Fruit fly (Drosophila melanogaster) whole organism, prepupa: ENCODE results near the gene CG4218.

Experiments
- Blimp-1 ChIP-seq: fragments of 200-800 bp; sonication (Bioruptor generic); optimal IDR thresholded peaks from 3 replicates; lab custom pipeline; 2017; ENCODE audit warnings: missing biosample characterization, missing genetic modification characterization, mild to moderate bottlenecking, moderate library complexity, missing genetic modification reagents
- CG10631 ChIP-seq: fragments of 200-800 bp; sonication (Bioruptor generic); optimal IDR thresholded peaks from 2 replicates; lab custom pipeline; 2016; ENCODE audit warnings: missing biosample characterization, missing genetic modification characterization
- CG10669 ChIP-seq: fragments of 200-800 bp; sonication (Bioruptor generic); optimal IDR thresholded peaks from 3 replicates; lab custom pipeline; 2018; ENCODE audit warnings: missing biosample characterization, mild to moderate bottlenecking, missing genetic modification characterization, moderate library complexity
- CG11294 ChIP-seq: fragments of 200-800 bp; sonication (Bioruptor generic); IDR thresholded peaks from 2 replicates; pipeline ENCODE4 v1.3.6; 2022; ENCODE audit warnings: missing biosample characterization, missing genetic modification characterization
- CG11762 ChIP-seq: fragments of 200-800 bp; sonication (Bioruptor generic); optimal IDR thresholded peaks from 3 replicates; lab custom pipeline; 2016; ENCODE audit warnings: missing biosample characterization, missing genetic modification characterization; ENCODE audit not compliant: insufficient read depth
- CG11902 ChIP-seq: fragments of 200-800 bp; sonication (Bioruptor generic); optimal IDR thresholded peaks from 3 replicates; lab custom pipeline; 2016; ENCODE audit warnings: missing biosample characterization, missing genetic modification characterization
- CG1621 ChIP-seq: fragments of 200-800 bp; sonication (Bioruptor generic); optimal IDR thresholded peaks from 3 replicates; lab custom pipeline; 2018; ENCODE audit warnings: missing biosample characterization, mild to moderate bottlenecking, missing genetic modification characterization
- CG16779 ChIP-seq: fragments of 200-800 bp; sonication (Bioruptor generic); optimal IDR thresholded peaks from 3 replicates; lab custom pipeline; 2017; ENCODE audit warnings: missing biosample characterization, mild to moderate bottlenecking, missing genetic modification characterization
- CG31627 ChIP-seq: fragments of 200-800 bp; sonication (Bioruptor generic); optimal IDR thresholded peaks from 3 replicates; lab custom pipeline; 2016; ENCODE audit warnings: missing biosample characterization, missing genetic modification characterization
- CG34406 ChIP-seq: fragments of 200-800 bp; sonication (Bioruptor generic); optimal IDR thresholded peaks from 3 replicates; lab custom pipeline; 2016; ENCODE audit warnings: missing biosample characterization, missing genetic modification characterization
- CG3919 ChIP-seq: fragments of 200-800 bp; sonication (Bioruptor generic); optimal IDR thresholded peaks from 3 replicates; lab custom pipeline; 2016; ENCODE audit warnings: missing biosample characterization, missing genetic modification characterization
- CG4318 ChIP-seq: fragments of 200-800 bp; sonication (Bioruptor generic); optimal IDR thresholded peaks from 3 replicates; lab custom pipeline; 2017; ENCODE audit warnings: missing biosample characterization, mild to moderate bottlenecking, missing genetic modification characterization
- CG6163 ChIP-seq: fragments of 200-800 bp; sonication (Bioruptor generic); IDR thresholded peaks from 3 replicates; pipeline ENCODE4 v1.3.6; 2022; ENCODE audit warnings: missing biosample characterization, missing genetic modification characterization
- CG6276 ChIP-seq: fragments of 200-800 bp; sonication (Bioruptor generic); optimal IDR thresholded peaks from 2 replicates; lab custom pipeline; 2017; ENCODE audit warnings: missing biosample characterization, mild to moderate bottlenecking, missing genetic modification characterization
- CG6854 ChIP-seq: fragments of 200-800 bp; sonication (Bioruptor generic); optimal IDR thresholded peaks from 2 replicates; lab custom pipeline; 2017; ENCODE audit warnings: missing biosample characterization, mild to moderate bottlenecking, missing genetic modification characterization
- CG7368 ChIP-seq: fragments of 200-800 bp; sonication (Bioruptor generic); optimal IDR thresholded peaks from 3 replicates; lab custom pipeline; 2016; ENCODE audit warnings: missing biosample characterization, missing genetic modification characterization
- CG8119 ChIP-seq: fragments of 200-800 bp; sonication (Bioruptor generic); IDR thresholded peaks from 3 replicates; pipeline ENCODE4 v1.3.6; 2022; ENCODE audit warnings: missing biosample characterization, missing genetic modification characterization
- CG8319 ChIP-seq: fragments of 200-800 bp; sonication (Bioruptor generic); optimal IDR thresholded peaks from 3 replicates; lab custom pipeline; 2016; ENCODE audit warnings: missing biosample characterization, missing genetic modification characterization
- CG8632 ChIP-seq: fragments of 200-800 bp; sonication (Bioruptor generic); optimal IDR thresholded peaks from 3 replicates; lab custom pipeline; 2016; ENCODE audit warnings: missing biosample characterization, missing genetic modification characterization
- CG9139 ChIP-seq: fragments of 200-800 bp; sonication (Bioruptor generic); optimal IDR thresholded peaks from 3 replicates; lab custom pipeline; 2017; ENCODE audit warnings: missing biosample characterization, mild to moderate bottlenecking, missing genetic modification characterization
- Eip75B ChIP-seq: fragments of 200-800 bp; sonication (Bioruptor generic); optimal IDR thresholded peaks from 3 replicates; lab custom pipeline; 2016; ENCODE audit warnings: missing biosample characterization, missing genetic modification characterization
- Eip78C ChIP-seq: fragments of 200-800 bp; sonication (Bioruptor generic); peaks from one replicate; lab custom pipeline; 2016; ENCODE audit warnings: missing biosample characterization, missing genetic modification characterization
- Ets21C ChIP-seq: fragments of 200-800 bp; sonication (Bioruptor generic); optimal IDR thresholded peaks from 3 replicates; lab custom pipeline; 2016; ENCODE audit warnings: missing biosample characterization, missing genetic modification characterization
- Ets96B ChIP-seq: fragments of 200-800 bp; optimal IDR thresholded peaks from 2 replicates; lab custom pipeline; 2019; ENCODE audit warnings: missing biosample characterization, mild to moderate bottlenecking, missing genetic modification characterization, moderate library complexity
- Gug ChIP-seq: fragments of 200-800 bp; sonication (Bioruptor generic); IDR thresholded peaks from 2 replicates; pipeline ENCODE4 v1.3.6; 2022; ENCODE audit warnings: missing biosample characterization, missing genetic modification characterization
- Hr38 ChIP-seq: sonication (Bioruptor generic); optimal IDR thresholded peaks from 2 replicates; lab custom pipeline; 2016; ENCODE audit warnings: missing biosample characterization, missing genetic modification characterization
- Hr39 ChIP-seq: fragments of 200-800 bp; sonication (Bioruptor generic); optimal IDR thresholded peaks from 2 replicates; lab custom pipeline; 2016; ENCODE audit warnings: missing biosample characterization, missing genetic modification characterization
- Hr4 ChIP-seq: fragments of 200-800 bp; sonication (Bioruptor generic); optimal IDR thresholded peaks from 3 replicates; lab custom pipeline; 2016; ENCODE audit warnings: missing biosample characterization, missing genetic modification characterization
- Lpt ChIP-seq: fragments of 200-800 bp; sonication (Bioruptor generic); optimal IDR thresholded peaks from 3 replicates; lab custom pipeline; 2016; ENCODE audit warnings: missing biosample characterization, missing genetic modification characterization
- Met ChIP-seq: fragments of 200-800 bp; sonication (Bioruptor generic); optimal IDR thresholded peaks from 3 replicates; lab custom pipeline; 2016; ENCODE audit warnings: missing biosample characterization, missing genetic modification characterization
- OdsH ChIP-seq: fragments of 200-800 bp; sonication (Bioruptor generic); optimal IDR thresholded peaks from 3 replicates; lab custom pipeline; 2016; ENCODE audit warnings: missing biosample characterization, missing genetic modification characterization
- Smox ChIP-seq: fragments of 200-800 bp; sonication (Bioruptor generic); optimal IDR thresholded peaks from 3 replicates; lab custom pipeline; 2016; ENCODE audit warnings: missing biosample characterization, missing genetic modification characterization
- Sox102F ChIP-seq: fragments of 200-800 bp; sonication (Bioruptor generic); optimal IDR thresholded peaks from 2 replicates; lab custom pipeline; 2016; ENCODE audit warnings: missing biosample characterization, mild to moderate bottlenecking, missing genetic modification characterization
- achi ChIP-seq: fragments of 200-800 bp; sonication (Bioruptor generic); optimal IDR thresholded peaks from 3 replicates; lab custom pipeline; 2016; ENCODE audit warnings: missing biosample characterization, missing genetic modification characterization
- acj6 ChIP-seq: fragments of 200-800 bp; sonication (Bioruptor generic); optimal IDR thresholded peaks from 3 replicates; lab custom pipeline; 2016; ENCODE audit warnings: missing biosample characterization, missing genetic modification characterization
- cyc ChIP-seq: fragments of 200-800 bp; sonication (Bioruptor generic); optimal IDR thresholded peaks from 3 replicates; lab custom pipeline; 2016; ENCODE audit warnings: missing biosample characterization, missing genetic modification characterization
- dac ChIP-seq: fragments of 200-800 bp; sonication (Bioruptor generic); optimal IDR thresholded peaks from 2 replicates; lab custom pipeline; 2017; ENCODE audit warnings: missing biosample characterization, mild to moderate bottlenecking, missing genetic modification characterization
- dsx ChIP-seq: fragments of 200-800 bp; optimal IDR thresholded peaks from 3 replicates; lab custom pipeline; 2019; ENCODE audit warnings: missing biosample characterization, mild to moderate bottlenecking, missing genetic modification characterization, moderate library complexity; ENCODE audit not compliant: poor library complexity, severe bottlenecking
- eg ChIP-seq: fragments of 200-800 bp; sonication (Bioruptor generic); IDR thresholded peaks from 3 replicates; pipeline ENCODE4 v1.3.6; 2022; ENCODE audit warnings: missing biosample characterization, missing genetic modification characterization
- fd85E ChIP-seq: fragments of 200-800 bp; sonication (Bioruptor generic); optimal IDR thresholded peaks from 3 replicates; lab custom pipeline; 2016; ENCODE audit warnings: missing biosample characterization, missing genetic modification characterization
- fkh ChIP-seq: fragments of 200-800 bp; sonication (Bioruptor generic); optimal IDR thresholded peaks from 3 replicates; lab custom pipeline; 2017; ENCODE audit warnings: missing biosample characterization, mild to moderate bottlenecking, missing genetic modification characterization, moderate library complexity
- lz ChIP-seq: fragments of 200-800 bp; sonication (Bioruptor generic); optimal IDR thresholded peaks from 3 replicates; lab custom pipeline; 2016; ENCODE audit warnings: missing biosample characterization, missing genetic modification characterization
- net ChIP-seq: fragments of 200-800 bp; sonication (Bioruptor generic); optimal IDR thresholded peaks from 3 replicates; lab custom pipeline; 2016; ENCODE audit warnings: missing biosample characterization, missing genetic modification characterization
- pdm3 ChIP-seq: fragments of 200-800 bp; sonication (Bioruptor generic); optimal IDR thresholded peaks from 3 replicates; lab custom pipeline; 2016; ENCODE audit warnings: missing biosample characterization, missing genetic modification characterization
- salr ChIP-seq, 2 experiments: fragments of 200-800 bp; sonication (Bioruptor generic); optimal IDR thresholded peaks; 3 replicates each; lab custom pipeline; 2016 to 2018; ENCODE audit warnings: missing biosample characterization in 2 of 2, missing genetic modification characterization in 2 of 2, mild to moderate bottlenecking in 1 of 2
- spab ChIP-seq: fragments of 200-800 bp; sonication (Bioruptor generic); optimal IDR thresholded peaks from 2 replicates; lab custom pipeline; 2017; ENCODE audit warnings: missing biosample characterization, mild to moderate bottlenecking, missing genetic modification characterization, missing genetic modification reagents
- svp ChIP-seq: fragments of 200-800 bp; sonication (Bioruptor generic); peaks from one replicate; lab custom pipeline; 2016; ENCODE audit warnings: missing biosample characterization, missing genetic modification characterization
- topi ChIP-seq: fragments of 200-800 bp; sonication (Bioruptor generic); optimal IDR thresholded peaks from 3 replicates; lab custom pipeline; 2016; ENCODE audit warnings: missing biosample characterization, missing genetic modification characterization
- vri ChIP-seq: fragments of 200-800 bp; sonication (Bioruptor generic); optimal IDR thresholded peaks from 3 replicates; lab custom pipeline; 2016; ENCODE audit warnings: missing biosample characterization, mild to moderate bottlenecking, missing genetic modification characterization

The CG4218 gene

DNA sequence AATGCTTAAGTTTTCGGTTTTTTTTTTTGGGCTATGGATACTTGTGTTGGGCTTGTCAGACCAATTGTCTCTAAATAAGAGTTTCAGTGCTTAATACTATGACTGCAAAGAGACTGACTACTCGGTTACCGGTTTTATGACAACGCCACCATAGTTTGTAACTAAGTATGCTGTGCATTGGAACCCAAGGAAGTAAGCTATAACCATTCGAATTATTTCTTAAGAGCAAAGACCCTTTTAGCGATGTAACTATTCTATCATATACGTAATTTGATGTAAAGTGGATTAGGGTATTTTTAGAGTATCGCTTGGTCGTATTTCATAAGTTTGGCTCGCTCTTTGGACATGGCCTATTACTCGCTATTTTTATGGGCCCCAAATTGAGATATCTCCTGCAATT, at the start of gene CG4218:
TSS of gene CG4218 (minus strand) at position 101 of the 400 bp plus-strand sequence.
- TF ChIP-seq net (GFP tag; lab: Kevin White, UChicago) = no peak
- TF ChIP-seq CG6163 (GFP tag; lab: Robert Waterston, UW) = no peak
- no peak for TF ChIP-seq CG11294 (GFP tag; lab: Robert Waterston, UW)
- TF ChIP-seq cyc = no peak

DNA sequence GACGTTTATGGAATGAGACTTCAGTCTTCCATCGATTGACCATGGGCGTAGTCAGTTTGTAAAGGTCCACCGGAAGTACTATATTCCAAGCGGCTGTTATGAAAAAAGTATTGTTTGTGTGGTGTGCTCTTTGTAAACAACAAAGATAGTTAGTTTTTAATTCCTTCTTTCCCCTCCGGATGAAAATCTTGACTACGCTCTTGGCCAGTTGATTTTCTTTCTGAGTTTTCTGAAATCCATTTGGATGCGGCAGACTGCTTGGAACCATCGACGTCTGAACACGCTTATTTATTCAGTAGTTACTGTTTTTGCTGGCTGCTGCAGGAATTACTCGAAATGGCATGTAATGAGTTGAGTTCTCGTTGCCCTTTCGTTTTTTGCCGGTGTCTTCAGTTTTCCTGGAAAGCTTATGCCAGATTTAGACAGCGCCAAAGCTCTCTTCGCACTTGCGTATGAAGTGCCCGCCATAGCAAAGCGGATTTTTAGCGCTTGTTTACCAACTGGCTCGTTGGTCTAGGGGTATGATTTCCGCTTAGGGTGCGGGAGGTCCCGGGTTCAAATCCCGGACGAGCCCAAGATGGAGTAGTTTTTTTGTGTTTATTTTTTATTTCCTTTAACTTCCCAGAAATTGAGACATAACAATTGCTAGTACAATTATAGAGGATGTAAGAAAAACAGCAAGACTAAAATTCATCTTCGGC, 49.6 kb upstream of the CG4218 start:
- peak; percentile 55 for TF ChIP-seq lz
- peak; percentile 66 for TF ChIP-seq CG1621
- peak; percentile 51 for TF ChIP-seq dsx (GFP tag; lab: Kevin White, UChicago)
- TF ChIP-seq Eip75B (GFP tag; lab: Kevin White, UChicago) = peak; percentile 74
- peak; percentile 46 for TF ChIP-seq CG34406 (GFP tag; lab: Kevin White, UChicago)
- peak; percentile 68 for TF ChIP-seq spab (GFP tag; lab: Kevin White, UChicago)
- no peak for TF ChIP-seq vri (GFP tag; lab: Kevin White, UChicago)
- peak; percentile 69 for TF ChIP-seq Hr39
- peak; percentile 81 for TF ChIP-seq svp
- TF ChIP-seq CG8319 (GFP tag; lab: Kevin White, UChicago) = peak; percentile 54
- TF ChIP-seq CG8119 (GFP tag; lab: Robert Waterston, UW) = peak; percentile 24; the same call in 1 of the 3 replicates
- TF ChIP-seq Eip78C (GFP tag; lab: Kevin White, UChicago) = peak; percentile 92
- TF ChIP-seq CG8632 (GFP tag; lab: Kevin White, UChicago) = peak; percentile 37
- TF ChIP-seq fd85E (GFP tag; lab: Kevin White, UChicago) = no peak
- TF ChIP-seq fkh (GFP tag; lab: Kevin White, UChicago) = no peak
- peak; percentile 58 for TF ChIP-seq Sox102F (GFP tag; lab: Kevin White, UChicago)
- TF ChIP-seq Ets96B (tag; lab: Kevin White, UChicago) = peak; percentile 66
- peak; percentile 29; the same call in 2 of the 3 replicates for TF ChIP-seq eg (GFP tag; lab: Robert Waterston, UW)
- peak; percentile 71 for TF ChIP-seq acj6 (GFP tag; lab: Kevin White, UChicago)
- TF ChIP-seq CG7368 (GFP tag; lab: Kevin White, UChicago) = peak; percentile 55
- peak; percentile 61 for TF ChIP-seq achi (GFP tag; lab: Kevin White, UChicago)
- TF ChIP-seq Gug (GFP tag; lab: Robert Waterston, UW) = 0 out of 2 replicates have a peak, but pooled peaks have one; percentile 33
- TF ChIP-seq net (GFP tag; lab: Kevin White, UChicago) = peak; percentile 73
- no peak for TF ChIP-seq Blimp-1 (GFP tag; lab: Kevin White, UChicago)
- TF ChIP-seq CG9139 (GFP tag; lab: Kevin White, UChicago) = peak; percentile 29
- TF ChIP-seq CG10631 (GFP tag; lab: Kevin White, UChicago) = peak; percentile 63
- peak; percentile 43 for TF ChIP-seq Ets21C (GFP tag; lab: Kevin White, UChicago)
- peak; percentile 75 for TF ChIP-seq Met (GFP tag; lab: Kevin White, UChicago)
- TF ChIP-seq CG11294 (GFP tag; lab: Robert Waterston, UW) = no peak
- peak; percentile 68 for TF ChIP-seq pdm3 (GFP tag; lab: Kevin White, UChicago)
- peak; percentile 77 for TF ChIP-seq CG3919
- peak; percentile 50 for TF ChIP-seq CG6854 (GFP tag; lab: Kevin White, UChicago)
- TF ChIP-seq CG10669 (GFP tag; lab: Kevin White, UChicago) = peak; percentile 62
- peak; percentile 16 for TF ChIP-seq dac (GFP tag; lab: Kevin White, UChicago)
- no peak for TF ChIP-seq CG4318 (GFP tag; lab: Kevin White, UChicago)
- TF ChIP-seq CG11902 (GFP tag; lab: Kevin White, UChicago) = peak; percentile 39
- TF ChIP-seq salr (GFP tag; optimal IDR thresholded peaks at IDR 0.05; lab: Kevin White, UChicago) = peak; percentile 40 to 50
- TF ChIP-seq Smox (GFP tag; lab: Kevin White, UChicago) = peak; percentile 52
- peak; percentile 59 for TF ChIP-seq CG31627 (GFP tag; lab: Kevin White, UChicago)
- TF ChIP-seq OdsH (GFP tag; lab: Kevin White, UChicago) = peak; percentile 59
- no peak for TF ChIP-seq Hr38 (GFP tag; lab: Kevin White, UChicago)
- TF ChIP-seq CG6163 (GFP tag; lab: Robert Waterston, UW) = peak; percentile 68
- TF ChIP-seq CG16779 = no peak
- peak; percentile 15 for TF ChIP-seq Lpt
- no peak for TF ChIP-seq CG6276 (GFP tag; lab: Kevin White, UChicago)
- TF ChIP-seq CG11762 (GFP tag; lab: Kevin White, UChicago) = peak; percentile 54
- TF ChIP-seq Hr4 (GFP tag; lab: Kevin White, UChicago) = peak; percentile 40
- peak; percentile 64 for TF ChIP-seq topi (GFP tag; lab: Kevin White, UChicago)
